Fruit fly (Drosophila melanogaster): Measurements from ENCODE around the gene CG42571.

dm6 chr3L:15755114-15755513 lies 38.9 kb downstream of the CG42571 start:
- no peak for TF ChIP-seq CG9948 (tag; optimal IDR thresholded peaks at IDR 0.05)
- no peak for TF ChIP-seq EcR (GFP tag; optimal IDR thresholded peaks at IDR 0.05)
- no peak for TF ChIP-seq fd96Ca (GFP tag; IDR thresholded peaks at IDR 0.05)
- no peak for TF ChIP-seq Ets98B (GFP tag; IDR thresholded peaks at IDR 0.05)
- no peak for TF ChIP-seq CG12605 (GFP tag; IDR thresholded peaks at IDR 0.05)
- no peak for TF ChIP-seq CG4496 (GFP tag; IDR thresholded peaks at IDR 0.05)
- no peak for TF ChIP-seq rn (GFP tag; IDR thresholded peaks at IDR 0.05)
- TF ChIP-seq CG32121 (GFP tag; IDR thresholded peaks at IDR 0.05): no peak
- no peak for TF ChIP-seq CG17806 (tag; optimal IDR thresholded peaks at IDR 0.05)
- no peak for TF ChIP-seq Pif1A (GFP tag; optimal IDR thresholded peaks at IDR 0.05)
- no peak for TF ChIP-seq CG8301 (tag; optimal IDR thresholded peaks at IDR 0.05)

Data from whole organism, pupa.